Fruit fly (Drosophila melanogaster) whole organism, wandering third instar larva: ENCODE results near the gene CG32305.

ENCODE experiments used
- Dfd ChIP-seq: fragments of >200 bp; optimal IDR thresholded peaks from 2 replicates; lab custom pipeline; 2017; ENCODE audit warnings: missing biosample characterization, missing genetic modification characterization
- N ChIP-seq: fragments of >200 bp; optimal IDR thresholded peaks from 2 replicates; lab custom pipeline; 2018; ENCODE audit warnings: missing biosample characterization, missing external identifiers, missing genetic modification characterization
- Sp1 ChIP-seq: fragments of 200-800 bp; sonication (Bioruptor generic); optimal IDR thresholded peaks from 3 replicates; lab custom pipeline; 2019; ENCODE audit warnings: missing biosample characterization, mild to moderate bottlenecking, missing genetic modification characterization, moderate library complexity
- dl ChIP-seq, 2 experiments: fragments of 175-275, 200-275 bp in 1 of 2; fragments of 200-275 bp in 1 of 2; sonication (Bioruptor generic); optimal IDR thresholded peaks; lab custom pipeline; 2018; ENCODE audit warnings: mild to moderate bottlenecking in 2 of 2, missing biosample characterization in 2 of 2, missing genetic modification characterization in 2 of 2, moderate library complexity in 2 of 2; ENCODE audit not compliant: partially characterized antibody in 2 of 2, insufficient read depth in 1 of 2
- dsf ChIP-seq: sonication (Bioruptor generic); optimal IDR thresholded peaks from 2 replicates; lab custom pipeline; 2016; ENCODE audit warnings: missing biosample characterization, missing genetic modification characterization, borderline replicate concordance
- lola ChIP-seq: fragments of >200 bp; optimal IDR thresholded peaks from 2 replicates; lab custom pipeline; 2017; ENCODE audit warnings: missing biosample characterization, missing genetic modification characterization
- pan ChIP-seq: fragments of >200 bp; optimal IDR thresholded peaks from 2 replicates; lab custom pipeline; 2017

dm6 chr3L:2257412-2257862 is 9.0 kb downstream of the CG32305 start, which contains the start of the genes CG1275 and Elp5:
- TF ChIP-seq pan (lab: Kevin White, UChicago), result no peak
- TF ChIP-seq lola, result no peak
- no peak for TF ChIP-seq N (GFP tag; lab: Kevin White, UChicago)
- TF ChIP-seq dl (GFP tag; optimal IDR thresholded peaks at IDR 0.05; lab: Kevin White, UChicago; ENCODE audit: insufficient read depth in 1 of 2, partially characterized antibody in 2 of 2), result no peak
- no peak for TF ChIP-seq dsf
- peak; percentile 98 for TF ChIP-seq Sp1 (GFP tag; lab: Kevin White, UChicago)
- TF ChIP-seq Dfd, result no peak
